Fruit fly (Drosophila melanogaster) whole organism, embryonic: ENCODE data around the gene CG14258.
A peak's percentile ranks its signal among the peaks of the same experiment; 100 is the strongest.

Source experiments
- CG10543 ChIP-seq: fragments of 200-800 bp; sonication (Bioruptor generic); optimal IDR thresholded peaks from 3 replicates; lab custom pipeline; 2017; ENCODE audit warnings: missing biosample characterization, mild to moderate bottlenecking, missing genetic modification characterization, moderate library complexity
- CG11696 ChIP-seq: fragments of 200-800 bp; sonication (Bioruptor generic); IDR thresholded peaks from 2 replicates; pipeline ENCODE4 v1.3.6; 2022; ENCODE audit warnings: missing biosample characterization, missing genetic modification characterization
- CG12744 ChIP-seq: fragments of 200-800 bp; sonication (Bioruptor generic); optimal IDR thresholded peaks from 2 replicates; lab custom pipeline; 2016; ENCODE audit warnings: missing biosample characterization, missing genetic modification characterization
- CG12769 ChIP-seq: fragments of 200-800 bp; sonication (Bioruptor generic); optimal IDR thresholded peaks from 2 replicates; lab custom pipeline; 2019; ENCODE audit warnings: missing biosample characterization, mild to moderate bottlenecking, missing genetic modification characterization, moderate library complexity
- CG15011 ChIP-seq: fragments of 200-800 bp; sonication (Bioruptor generic); optimal IDR thresholded peaks from 3 replicates; lab custom pipeline; 2018; ENCODE audit warnings: missing biosample characterization, mild to moderate bottlenecking, missing genetic modification characterization
- CG17568 ChIP-seq: fragments of 200-800 bp; sonication (Bioruptor generic); optimal IDR thresholded peaks from 2 replicates; lab custom pipeline; 2018; ENCODE audit warnings: missing biosample characterization, mild to moderate bottlenecking, missing genetic modification characterization, moderate library complexity
- CG1792 ChIP-seq: fragments of 200-800 bp; sonication (Bioruptor generic); optimal IDR thresholded peaks from 2 replicates; lab custom pipeline; 2016; ENCODE audit warnings: missing biosample characterization, missing genetic modification characterization
- CG30431 ChIP-seq: fragments of 200-800 bp; sonication (Bioruptor generic); optimal IDR thresholded peaks from 2 replicates; lab custom pipeline; 2017; ENCODE audit warnings: missing biosample characterization, missing genetic modification characterization
- CG3065 ChIP-seq: fragments of 200-800 bp; sonication (Bioruptor generic); optimal IDR thresholded peaks from 2 replicates; lab custom pipeline; 2016; ENCODE audit warnings: missing biosample characterization, missing genetic modification characterization
- CG6791 ChIP-seq: fragments of 200-800 bp; sonication (Bioruptor generic); IDR thresholded peaks from 3 replicates; pipeline ENCODE4 v1.3.6; 2022; ENCODE audit warnings: missing biosample characterization, missing genetic modification characterization; ENCODE audit not compliant: partially characterized antibody
- CG6854 ChIP-seq: fragments of 200-800 bp; sonication (Bioruptor generic); optimal IDR thresholded peaks from 3 replicates; lab custom pipeline; 2017; ENCODE audit warnings: missing biosample characterization, mild to moderate bottlenecking, missing genetic modification characterization
- Dip3 ChIP-seq: fragments of 200-800 bp; sonication (Bioruptor generic); optimal IDR thresholded peaks from 3 replicates; lab custom pipeline; 2016; ENCODE audit warnings: missing biosample characterization, missing genetic modification characterization
- Doc2 ChIP-seq: fragments of 200-800 bp; sonication (Bioruptor generic); IDR thresholded peaks from 2 replicates; pipeline ENCODE4 v1.3.6; 2022; ENCODE audit warnings: missing biosample characterization, missing genetic modification characterization
- Dref ChIP-seq: fragments of 200-800 bp; sonication (Bioruptor generic); IDR thresholded peaks from 2 replicates; pipeline ENCODE4 v1.3.6; 2022; ENCODE audit warnings: missing biosample characterization, missing genetic modification characterization
- E2f1 ChIP-seq: fragments of 200-800 bp; sonication (Bioruptor generic); IDR thresholded peaks from 2 replicates; pipeline ENCODE4 v1.3.6; 2022; ENCODE audit warnings: missing biosample characterization, missing genetic modification characterization
- Eip74EF ChIP-seq, 2 experiments: fragments of 200-800 bp in 1 of 2; fragments of >200 bp in 1 of 2; sonication (Bioruptor generic) in 1 of 2; optimal IDR thresholded peaks; 2 replicates each; lab custom pipeline; 2017 to 2019; ENCODE audit warnings: missing biosample characterization in 2 of 2, missing genetic modification characterization in 2 of 2, mild to moderate bottlenecking in 1 of 2, moderate library complexity in 1 of 2
- Ets65A ChIP-seq: fragments of 200-800 bp; sonication (Bioruptor generic); peaks from one replicate; lab custom pipeline; 2016; ENCODE audit warnings: missing biosample characterization, missing genetic modification characterization
- Fer2 ChIP-seq: fragments of 200-800 bp; sonication (Bioruptor generic); optimal IDR thresholded peaks from 2 replicates; lab custom pipeline; 2018; ENCODE audit warnings: missing biosample characterization, mild to moderate bottlenecking, missing genetic modification characterization, moderate library complexity
- Hr78 ChIP-seq, 2 experiments: fragments of 200-800 bp in 1 of 2; fragments of >200 bp in 1 of 2; sonication (Bioruptor generic) in 1 of 2; optimal IDR thresholded peaks; 2 replicates each; lab custom pipeline; 2017 to 2019; ENCODE audit warnings: missing biosample characterization in 2 of 2, missing genetic modification characterization in 2 of 2, mild to moderate bottlenecking in 1 of 2, moderate library complexity in 1 of 2
- Lhr ChIP-seq: fragments of 200-800 bp; sonication (Bioruptor generic); optimal IDR thresholded peaks from 3 replicates; lab custom pipeline; 2017; ENCODE audit warnings: mild to moderate bottlenecking, missing biosample characterization, missing genetic modification reagents, missing genetic modification characterization
- Med ChIP-seq: fragments of 200-800 bp; sonication (Bioruptor generic); peaks from one replicate; lab custom pipeline; 2016; ENCODE audit warnings: missing biosample characterization, missing genetic modification characterization, mild to moderate bottlenecking, inconsistent platforms, moderate library complexity
- NC2β ChIP-seq: fragments of 200-800 bp; sonication (Bioruptor generic); optimal IDR thresholded peaks from 2 replicates; lab custom pipeline; 2016; ENCODE audit warnings: missing biosample characterization, missing genetic modification characterization
- NfI ChIP-seq: fragments of 200-800 bp; sonication (Bioruptor generic); optimal IDR thresholded peaks from 3 replicates; lab custom pipeline; 2018; ENCODE audit warnings: missing biosample characterization, mild to moderate bottlenecking, missing genetic modification characterization, moderate library complexity
- Pdp1 ChIP-seq, 2 experiments: fragments of 200-800 bp; sonication (Bioruptor generic); optimal IDR thresholded peaks; 3 replicates each; lab custom pipeline; 2016; ENCODE audit warnings: missing biosample characterization in 2 of 2, missing genetic modification characterization in 2 of 2, mild to moderate bottlenecking in 1 of 2, moderate library complexity in 1 of 2
- Sox102F ChIP-seq: fragments of 200-800 bp; sonication (Bioruptor generic); optimal IDR thresholded peaks from 2 replicates; lab custom pipeline; 2018; ENCODE audit warnings: missing biosample characterization, mild to moderate bottlenecking, missing genetic modification characterization, moderate library complexity
- abd-A ChIP-seq: fragments of 200-800 bp; sonication (Bioruptor generic); optimal IDR thresholded peaks from 3 replicates; lab custom pipeline; 2019; ENCODE audit warnings: missing biosample characterization, mild to moderate bottlenecking, missing genetic modification characterization, moderate library complexity
- ara ChIP-seq: fragments of 200-800 bp; sonication (Bioruptor generic); IDR thresholded peaks from 2 replicates; pipeline ENCODE4 v1.3.6; 2022; ENCODE audit warnings: missing biosample characterization, missing genetic modification characterization
- chinmo ChIP-seq: fragments of 200-800 bp; sonication (Bioruptor generic); IDR thresholded peaks from 4 replicates; pipeline ENCODE4 v1.3.6; 2022; ENCODE audit warnings: missing biosample characterization, missing genetic modification characterization; ENCODE audit not compliant: partially characterized antibody
- ci ChIP-seq: fragments of 200-800 bp; sonication (Bioruptor generic); IDR thresholded peaks from 3 replicates; pipeline ENCODE4 v1.3.6; 2022; ENCODE audit warnings: missing biosample characterization, missing genetic modification characterization
- fd3F ChIP-seq: fragments of 200-800 bp; sonication (Bioruptor generic); optimal IDR thresholded peaks from 2 replicates; lab custom pipeline; 2018; ENCODE audit warnings: missing biosample characterization, mild to moderate bottlenecking, missing genetic modification characterization, moderate library complexity
- grn ChIP-seq: fragments of 200-800 bp; sonication (Bioruptor generic); optimal IDR thresholded peaks from 3 replicates; lab custom pipeline; 2017; ENCODE audit warnings: missing biosample characterization, missing genetic modification characterization
- h ChIP-seq: fragments of >200 bp; optimal IDR thresholded peaks from 2 replicates; lab custom pipeline; 2017
- knrl ChIP-seq: fragments of 200-800 bp; sonication (Bioruptor generic); IDR thresholded peaks from 3 replicates; pipeline ENCODE4 v1.3.6; 2022; ENCODE audit warnings: missing biosample characterization, missing genetic modification characterization; ENCODE audit not compliant: partially characterized antibody
- lbe ChIP-seq: fragments of 200-800 bp; sonication (Bioruptor generic); optimal IDR thresholded peaks from 2 replicates; lab custom pipeline; 2016; ENCODE audit warnings: missing biosample characterization, mild to moderate bottlenecking, missing genetic modification characterization
- mam ChIP-seq: fragments of 200-800 bp; sonication (Bioruptor generic); optimal IDR thresholded peaks from 3 replicates; lab custom pipeline; 2016; ENCODE audit warnings: missing biosample characterization, missing genetic modification characterization
- odd ChIP-seq: fragments of 200-800 bp; sonication (Bioruptor generic); optimal IDR thresholded peaks from 2 replicates; lab custom pipeline; 2017; ENCODE audit warnings: missing biosample characterization, mild to moderate bottlenecking, missing genetic modification characterization
- onecut ChIP-seq: fragments of 200-800 bp; sonication (Bioruptor generic); IDR thresholded peaks from 2 replicates; pipeline ENCODE4 v1.3.6; 2022; ENCODE audit warnings: missing biosample characterization, missing genetic modification characterization
- ro ChIP-seq: fragments of 200-800 bp; sonication (Bioruptor generic); IDR thresholded peaks from 2 replicates; pipeline ENCODE4 v1.3.6; 2022; ENCODE audit warnings: missing biosample characterization, missing genetic modification characterization
- sd ChIP-seq: fragments of 200-800 bp; sonication (Bioruptor generic); optimal IDR thresholded peaks from 3 replicates; lab custom pipeline; 2018; ENCODE audit warnings: missing biosample characterization, mild to moderate bottlenecking, missing genetic modification characterization, moderate library complexity
- sim ChIP-seq: fragments of 200-800 bp; sonication (Bioruptor generic); IDR thresholded peaks from 2 replicates; pipeline ENCODE4 v1.3.6; 2022; ENCODE audit warnings: missing biosample characterization, missing genetic modification characterization
- sr ChIP-seq: fragments of 200-800 bp; sonication (Bioruptor generic); IDR thresholded peaks from 3 replicates; pipeline ENCODE4 v1.3.6; 2022; ENCODE audit warnings: missing biosample characterization, missing genetic modification characterization
- ssp ChIP-seq: fragments of 200-800 bp; sonication (Bioruptor generic); IDR thresholded peaks from 2 replicates; pipeline ENCODE4 v1.3.6; 2022; ENCODE audit warnings: missing biosample characterization, missing genetic modification characterization
- vfl ChIP-seq: fragments of 200-800 bp; sonication (Bioruptor generic); optimal IDR thresholded peaks from 2 replicates; lab custom pipeline; 2016; ENCODE audit warnings: missing biosample characterization, missing genetic modification characterization
- vnd ChIP-seq: fragments of 200-800 bp; sonication (Bioruptor generic); IDR thresholded peaks from 3 replicates; pipeline ENCODE4 v1.3.6; 2022; ENCODE audit warnings: missing biosample characterization, missing genetic modification characterization; ENCODE audit not compliant: partially characterized antibody
- vvl ChIP-seq: fragments of 200-800 bp; sonication (Bioruptor generic); IDR thresholded peaks from 2 replicates; pipeline ENCODE4 v1.3.6; 2022; ENCODE audit warnings: missing biosample characterization, missing genetic modification characterization
- wek ChIP-seq: fragments of 200-800 bp; sonication (Bioruptor generic); optimal IDR thresholded peaks from 3 replicates; lab custom pipeline; 2018; ENCODE audit warnings: missing biosample characterization, mild to moderate bottlenecking, missing genetic modification characterization, moderate library complexity
- zen ChIP-seq: fragments of 200-800 bp; sonication (Bioruptor generic); optimal IDR thresholded peaks from 3 replicates; lab custom pipeline; 2018; ENCODE audit warnings: missing biosample characterization, mild to moderate bottlenecking, missing genetic modification characterization, moderate library complexity

CG14258 gene

DNA sequence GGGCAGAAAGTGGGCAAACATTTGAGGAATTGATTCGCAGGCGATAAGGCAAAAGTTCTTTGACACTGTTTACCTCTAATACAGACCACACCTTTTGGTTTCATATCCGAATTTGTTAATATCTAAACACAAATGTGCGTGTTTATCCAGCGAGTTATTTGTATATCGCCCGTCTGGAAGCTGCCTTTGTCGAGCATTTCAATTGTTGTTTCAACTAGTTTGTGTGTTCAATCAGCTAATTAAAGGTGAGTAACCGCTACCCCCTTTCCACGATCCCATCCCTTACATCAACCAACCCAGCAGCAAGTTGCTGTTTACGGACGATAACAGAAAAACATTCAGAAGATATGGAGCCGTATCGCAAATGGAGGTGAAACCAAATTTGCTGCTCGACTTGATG is 38.5 kb downstream of the CG14258 start (continued):
- TF ChIP-seq Fer2 (peak; percentile 13), vfl (GFP tag; lab: Kevin White, UChicago) (peak; percentile 24), odd (peak; percentile 36), lbe (GFP tag; lab: Kevin White, UChicago) (no peak), ara (GFP tag; lab: Robert Waterston, UW) (no peak), CG11696 (GFP tag; lab: Robert Waterston, UW) (no peak), sim (GFP tag; lab: Robert Waterston, UW) (no peak), mam (GFP tag; lab: Kevin White, UChicago) (peak; percentile 10), CG30431 (GFP tag; lab: Kevin White, UChicago) (no peak), CG6791 (no peak), wek (peak; percentile 58), CG3065 (GFP tag; lab: Kevin White, UChicago) (no peak), Dip3 (peak; percentile 56)

DNA sequence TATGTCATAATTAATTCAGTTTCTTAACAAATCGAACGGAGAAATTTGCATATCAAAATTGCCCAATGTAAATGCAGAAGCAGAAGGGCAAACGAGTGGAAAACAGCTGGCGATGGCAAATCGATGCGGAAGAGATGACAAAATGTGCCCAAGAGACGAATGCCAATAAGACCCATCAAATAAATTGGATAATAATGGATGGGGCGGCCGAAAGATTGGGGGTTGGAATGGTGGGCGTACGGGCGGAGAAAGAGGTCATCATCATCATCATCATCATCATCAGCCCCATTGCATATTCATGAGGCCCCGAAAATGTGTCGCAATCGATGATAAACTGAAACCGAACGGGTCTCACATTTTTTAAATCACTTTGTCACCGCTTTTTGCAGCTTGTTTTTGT is 41.0 kb downstream of the CG14258 start:
- TF ChIP-seq chinmo (GFP tag; lab: Robert Waterston, UW): 0 out of 4 replicates have a peak, but pooled peaks have one; percentile 74
- peak; percentile 19 for TF ChIP-seq Med (GFP tag; lab: Kevin White, UChicago)
- TF ChIP-seq CG10543 (GFP tag; lab: Kevin White, UChicago): no peak
- TF ChIP-seq ro (GFP tag; lab: Robert Waterston, UW): no peak
- TF ChIP-seq NC2β: no peak
- peak; percentile 21 for TF ChIP-seq onecut (GFP tag; lab: Robert Waterston, UW)
- peak; percentile 64 for TF ChIP-seq sd (tag; lab: Kevin White, UChicago)
- peak; percentile 48 for TF ChIP-seq CG12769 (tag; lab: Kevin White, UChicago)
- peak in 1 of 2 experiments; percentile 76 for TF ChIP-seq Eip74EF (GFP tag; optimal IDR thresholded peaks at IDR 0.05; lab: Kevin White, UChicago)
- peak in 1 of 2 experiments; percentile 20 for TF ChIP-seq Pdp1 (GFP tag; optimal IDR thresholded peaks at IDR 0.05; lab: Kevin White, UChicago)
- no peak for TF ChIP-seq Lhr (GFP tag; lab: Kevin White, UChicago)
- peak; percentile 93 for TF ChIP-seq vvl (GFP tag; lab: Robert Waterston, UW)
- TF ChIP-seq abd-A: peak; percentile 88
- TF ChIP-seq CG15011: no peak
- no peak for TF ChIP-seq Dref (GFP tag; lab: Robert Waterston, UW)
- TF ChIP-seq CG12744 (GFP tag; lab: Kevin White, UChicago): no peak
- TF ChIP-seq vnd (GFP tag; lab: Robert Waterston, UW): no peak
- no peak for TF ChIP-seq CG6854 (GFP tag; lab: Kevin White, UChicago)
- peak; percentile 90 for TF ChIP-seq sr (GFP tag; lab: Robert Waterston, UW)

DNA sequence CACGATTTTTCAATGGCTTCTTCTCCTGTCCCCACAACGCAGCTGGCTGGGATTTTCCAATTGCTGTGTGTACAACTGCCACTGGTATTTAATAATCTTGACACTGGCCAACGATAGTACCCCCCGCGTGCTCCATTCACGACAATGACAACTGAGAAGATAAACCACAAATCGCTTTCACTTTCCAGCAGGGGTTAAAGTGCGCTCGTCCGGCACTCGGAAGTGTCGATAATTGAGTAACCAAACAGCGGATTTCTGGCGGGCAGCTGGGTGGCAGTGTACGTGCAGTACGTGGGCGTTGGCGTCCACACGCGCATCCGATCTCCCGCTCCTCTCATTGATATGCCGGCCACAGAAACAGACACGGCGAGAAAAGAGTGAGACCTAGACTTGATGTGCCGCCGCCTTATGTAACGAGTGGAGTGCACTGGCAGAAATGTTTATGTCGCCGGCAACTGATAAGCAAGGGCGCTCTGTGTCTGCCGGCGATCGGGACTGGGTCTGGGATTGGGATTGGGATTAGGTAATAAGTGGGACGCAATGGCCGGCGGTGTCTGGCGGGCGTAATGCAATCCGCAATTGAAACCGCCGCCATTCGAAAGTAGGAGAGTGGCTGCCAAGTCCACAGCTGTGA is 41.9 kb downstream of the CG14258 start:
- TF ChIP-seq E2f1 (GFP tag; lab: Robert Waterston, UW): no peak
- TF ChIP-seq sr (GFP tag; lab: Robert Waterston, UW): peak; percentile 70
- TF ChIP-seq Med (GFP tag; lab: Kevin White, UChicago): peak; percentile 50
- TF ChIP-seq Sox102F (GFP tag; lab: Kevin White, UChicago): no peak
- TF ChIP-seq Doc2 (GFP tag; lab: Robert Waterston, UW): no peak
- no peak for TF ChIP-seq knrl
- no peak for TF ChIP-seq CG17568 (GFP tag; lab: Kevin White, UChicago)
- 0 out of 3 replicates have a peak, but pooled peaks have one; percentile 15 for TF ChIP-seq ci
- no peak for TF ChIP-seq CG3065 (GFP tag; lab: Kevin White, UChicago)
- no peak for TF ChIP-seq grn (GFP tag; lab: Kevin White, UChicago)
- no peak for TF ChIP-seq Ets65A (GFP tag; lab: Kevin White, UChicago)
- TF ChIP-seq vfl (GFP tag; lab: Kevin White, UChicago): no peak
- no peak for TF ChIP-seq fd3F (GFP tag; lab: Kevin White, UChicago)
- no peak for TF ChIP-seq zen (tag; lab: Kevin White, UChicago)
- TF ChIP-seq lbe (GFP tag; lab: Kevin White, UChicago): no peak
- no peak for TF ChIP-seq ssp
- TF ChIP-seq CG1792 (GFP tag; lab: Kevin White, UChicago): no peak
- no peak for TF ChIP-seq h (lab: Kevin White, UChicago)
- TF ChIP-seq NfI: no peak
- peak in 1 of 2 experiments; percentile 92 for TF ChIP-seq Hr78 (GFP tag; optimal IDR thresholded peaks at IDR 0.05; lab: Kevin White, UChicago)
